Worm (Caenorhabditis elegans) whole organism, early embryonic: Measurements from ENCODE around the gene H04D03.6.

Experiments used
- B0310.2 ChIP-seq: sonication (generic microtip); optimal IDR thresholded peaks from 2 replicates; lab custom pipeline; 2016; ENCODE audit warnings: mild to moderate bottlenecking, missing genetic modification characterization, missing compliant biosample characterization
- aly-1 ChIP-seq: sonication (generic microtip); optimal IDR thresholded peaks from 2 replicates; lab custom pipeline; 2016; ENCODE audit warnings: missing genetic modification characterization, missing compliant biosample characterization
- ama-1 ChIP-seq: fragments of 150-350 bp; optimal IDR thresholded peaks from 2 replicates; lab custom pipeline; 2014
- ceh-13 ChIP-seq: fragments of 200-800 bp; sonication (Bioruptor generic); optimal IDR thresholded peaks from 2 replicates; lab custom pipeline; 2018; ENCODE audit warnings: mild to moderate bottlenecking, missing genetic modification characterization, missing compliant biosample characterization
- flt-1 ChIP-seq: fragments of 200-800 bp; sonication (Bioruptor generic); IDR thresholded peaks from 2 replicates; pipeline ENCODE4 v1.3.6; 2022; ENCODE audit warnings: missing genetic modification characterization, missing compliant biosample characterization
- hmbx-1 ChIP-seq: sonication (generic microtip); optimal IDR thresholded peaks from 2 replicates; lab custom pipeline; 2016; ENCODE audit warnings: mild to moderate bottlenecking, missing genetic modification characterization, missing compliant biosample characterization
- hmg-4 ChIP-seq: fragments of 200-800 bp; sonication (Bioruptor generic); optimal IDR thresholded peaks from 2 replicates; lab custom pipeline; 2018; ENCODE audit warnings: mild to moderate bottlenecking, missing genetic modification characterization, missing compliant biosample characterization
- hnd-1 ChIP-seq: sonication (generic microtip); optimal IDR thresholded peaks from 2 replicates; lab custom pipeline; 2016; ENCODE audit warnings: missing genetic modification characterization, missing compliant biosample characterization
- scrt-1 ChIP-seq: fragments of 200-800 bp; sonication (Bioruptor generic); IDR thresholded peaks from 2 replicates; pipeline ENCODE4 v1.3.6; 2022; ENCODE audit warnings: missing genetic modification characterization, missing compliant biosample characterization
- sea-1 ChIP-seq: fragments of 200-800 bp; sonication (Bioruptor generic); conservative IDR thresholded peaks from 2 replicates; pipeline ENCODE4 v1.3.6; 2022; ENCODE audit warnings: missing genetic modification characterization, missing compliant biosample characterization
- tbx-11 ChIP-seq: fragments of 200-800 bp; sonication (Bioruptor generic); IDR thresholded peaks from 2 replicates; pipeline ENCODE4 v1.3.6; 2022; ENCODE audit warnings: missing genetic modification characterization, missing compliant biosample characterization
- tbx-37 ChIP-seq: fragments of 200-800 bp; sonication (Bioruptor generic); conservative IDR thresholded peaks from 2 replicates; pipeline ENCODE4 v1.3.6; 2022; ENCODE audit warnings: missing genetic modification reagents, missing genetic modification characterization, missing compliant biosample characterization
- tra-4 ChIP-seq: sonication (generic microtip); optimal IDR thresholded peaks from 2 replicates; lab custom pipeline; 2017; ENCODE audit warnings: missing genetic modification characterization, missing compliant biosample characterization

ce11 chrIII:10469574-10470055, 30.9 kb upstream of the H04D03.6 start, which contains the start of gene D2045.5:
- TF ChIP-seq sea-1 (GFP tag; lab: Robert Waterston, UW), result no peak
- TF ChIP-seq tra-4 (tag; lab: Kevin White, UChicago), result no peak
- no peak for TF ChIP-seq tbx-37
- no peak for TF ChIP-seq hnd-1 (tag; lab: Kevin White, UChicago)
- no peak for TF ChIP-seq B0310.2 (tag; lab: Kevin White, UChicago)
- TF ChIP-seq hmbx-1 (tag; lab: Kevin White, UChicago), result no peak
- no peak for TF ChIP-seq ceh-13
- no peak for TF ChIP-seq ama-1 (lab: Kevin White, UChicago)
- no peak for TF ChIP-seq scrt-1 (GFP tag; lab: Robert Waterston, UW)
- no peak for TF ChIP-seq tbx-11
- TF ChIP-seq hmg-4 (GFP tag; lab: Kevin White, UChicago), result no peak
- no peak for TF ChIP-seq flt-1 (GFP tag; lab: Robert Waterston, UW)
- no peak for TF ChIP-seq aly-1 (tag; lab: Kevin White, UChicago)
